Worm (Caenorhabditis elegans) whole organism, L1 larva: ENCODE measurements around the gene irld-40.

Experiments
- egl-27 ChIP-seq, 2 experiments: fragments of 150-350 bp in 1 of 2; sonication (generic microtip); optimal IDR thresholded peaks; 3 replicates each; lab custom pipeline; 2017 to 2018; ENCODE audit warnings: missing biosample characterization in 2 of 2, missing genetic modification characterization in 2 of 2, missing genetic modification reagents in 2 of 2
- jun-1 ChIP-seq: fragments of 150-350 bp; optimal IDR thresholded peaks from 2 replicates; lab custom pipeline; 2014; ENCODE audit warnings: missing biosample characterization, missing genetic modification reagents, missing genetic modification characterization
- lin-39 ChIP-seq: fragments of 150-350 bp; optimal IDR thresholded peaks from 2 replicates; lab custom pipeline; 2014; ENCODE audit warnings: missing biosample characterization, missing genetic modification reagents, missing genetic modification characterization
- mef-2 ChIP-seq: fragments of 150-350 bp; optimal IDR thresholded peaks from 2 replicates; lab custom pipeline; 2014; ENCODE audit warnings: missing biosample characterization, missing genetic modification characterization
- nhr-237 ChIP-seq: fragments of 150-350 bp; optimal IDR thresholded peaks from 2 replicates; lab custom pipeline; 2014; ENCODE audit warnings: missing biosample characterization, missing genetic modification characterization
- nhr-28 ChIP-seq: fragments of 150-350 bp; optimal IDR thresholded peaks from 2 replicates; lab custom pipeline; 2014; ENCODE audit warnings: missing biosample characterization, missing genetic modification characterization
- snpc-4 ChIP-seq: fragments of 150-350 bp; optimal IDR thresholded peaks from 2 replicates; lab custom pipeline; 2014; ENCODE audit warnings: missing biosample characterization, missing genetic modification characterization

DNA sequence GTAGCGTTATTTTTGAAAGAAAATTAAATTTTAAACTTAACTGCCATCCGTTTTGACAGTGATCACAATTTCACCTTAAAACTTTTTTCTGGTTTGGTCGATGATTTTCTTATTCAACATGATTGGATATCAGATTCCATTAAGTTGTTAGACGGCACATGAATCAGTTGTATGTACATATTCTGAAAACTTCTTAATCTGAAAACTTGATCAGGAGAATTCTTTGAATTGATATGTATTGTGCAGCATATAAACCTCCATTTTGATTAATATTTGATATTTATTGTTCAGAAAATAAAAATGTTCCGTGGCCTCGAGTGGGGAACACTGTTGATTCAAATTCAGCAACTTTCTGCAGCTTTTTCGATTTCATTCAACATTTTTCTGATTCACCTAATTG lies 22.4 kb upstream of the irld-40 start, which contains the start of gene str-221:
- TF ChIP-seq egl-27 (tag; optimal IDR thresholded peaks at IDR 0.05; lab: Kevin White, UChicago) (no peak), nhr-28 (tag; lab: Kevin White, UChicago) (no peak), lin-39 (tag; lab: Kevin White, UChicago) (no peak), jun-1 (tag; lab: Kevin White, UChicago) (no peak), nhr-237 (tag; lab: Kevin White, UChicago) (no peak), snpc-4 (tag; lab: Kevin White, UChicago) (no peak), mef-2 (tag; lab: Kevin White, UChicago) (no peak)
